Fruit fly (Drosophila melanogaster): Measurements from ENCODE around the gene glec.

Gene glec

dm6 chr3R:21846559-21846958 is 9.5 kb downstream of the glec start, which contains the start of gene Gr93d:
Gr93d (minus strand) TSS chr3R:21846659.
- TF ChIP-seq Hnf4 (GFP tag; optimal IDR thresholded peaks at IDR 0.05), result no peak
- TF ChIP-seq foxo (GFP tag; optimal IDR thresholded peaks at IDR 0.05), result no peak
- TF ChIP-seq br (GFP tag; optimal IDR thresholded peaks at IDR 0.05), result no peak
- no peak for TF ChIP-seq h (GFP tag; optimal IDR thresholded peaks at IDR 0.05)
- no peak for TF ChIP-seq dsf (GFP tag; optimal IDR thresholded peaks at IDR 0.05; ENCODE audit: borderline replicate concordance)
- TF ChIP-seq sage (GFP tag; optimal IDR thresholded peaks at IDR 0.05), result no peak
- TF ChIP-seq brk (GFP tag; optimal IDR thresholded peaks at IDR 0.05), result no peak
- no peak for TF ChIP-seq Mio (GFP tag; optimal IDR thresholded peaks at IDR 0.05)
- TF ChIP-seq Jra (GFP tag; optimal IDR thresholded peaks at IDR 0.05), result no peak
- no peak for TF ChIP-seq Dfd (GFP tag; optimal IDR thresholded peaks at IDR 0.05)
- no peak for TF ChIP-seq sv (GFP tag; optimal IDR thresholded peaks at IDR 0.05)
- no peak for TF ChIP-seq fru (GFP tag; optimal IDR thresholded peaks at IDR 0.05)
- no peak for TF ChIP-seq usp (GFP tag; optimal IDR thresholded peaks at IDR 0.05)
- no peak for TF ChIP-seq woc (GFP tag; optimal IDR thresholded peaks at IDR 0.05)
- no peak for TF ChIP-seq Sp1 (GFP tag; optimal IDR thresholded peaks at IDR 0.05)
- no peak for TF ChIP-seq pan (optimal IDR thresholded peaks at IDR 0.05)
- no peak for TF ChIP-seq HLH106 (tag; optimal IDR thresholded peaks at IDR 0.05)
- TF ChIP-seq jim (GFP tag; optimal IDR thresholded peaks at IDR 0.05), result no peak
- TF ChIP-seq CG32264 (GFP tag; optimal IDR thresholded peaks at IDR 0.05), result no peak

- TF ChIP-seq usp (GFP tag; optimal IDR thresholded peaks at IDR 0.05), result no peak
- TF ChIP-seq Rel (GFP tag; optimal IDR thresholded peaks at IDR 0.05), result no peak
- no peak for TF ChIP-seq Rel (tag; optimal IDR thresholded peaks at IDR 0.05)
- no peak for TF ChIP-seq jim (GFP tag; optimal IDR thresholded peaks at IDR 0.05)
- TF ChIP-seq Sp1 (GFP tag; optimal IDR thresholded peaks at IDR 0.05), result no peak
- no peak for TF ChIP-seq CG32264 (GFP tag; optimal IDR thresholded peaks at IDR 0.05)
- no peak for TF ChIP-seq dsf (GFP tag; optimal IDR thresholded peaks at IDR 0.05; ENCODE audit: borderline replicate concordance)
- no peak for TF ChIP-seq Dfd (GFP tag; optimal IDR thresholded peaks at IDR 0.05)
- TF ChIP-seq brk (GFP tag; optimal IDR thresholded peaks at IDR 0.05), result no peak
- TF ChIP-seq Hr83 (GFP tag; optimal IDR thresholded peaks at IDR 0.05; ENCODE audit: poor library complexity, severe bottlenecking), result no peak
Observed at dm6 chr3R:21845165-21845564, 10.9 kb downstream of the glec start, which contains the start of gene Gr93c. Gr93c (minus strand) TSS chr3R:21845265.

- TF ChIP-seq HLH106 (tag; optimal IDR thresholded peaks at IDR 0.05), result no peak
- TF ChIP-seq dmrt93B (GFP tag; optimal IDR thresholded peaks at IDR 0.05), result no peak
- TF ChIP-seq ey (GFP tag; optimal IDR thresholded peaks at IDR 0.05), result no peak
- no peak for TF ChIP-seq OdsH (GFP tag; optimal IDR thresholded peaks at IDR 0.05)
- no peak for TF ChIP-seq Rel (GFP tag; optimal IDR thresholded peaks at IDR 0.05)
- no peak for TF ChIP-seq Rel (tag; optimal IDR thresholded peaks at IDR 0.05)
- no peak for TF ChIP-seq Vsx2 (GFP tag; optimal IDR thresholded peaks at IDR 0.05; ENCODE audit: partially characterized antibody)
- no peak for TF ChIP-seq pan (optimal IDR thresholded peaks at IDR 0.05)
- TF ChIP-seq Sp1 (GFP tag; optimal IDR thresholded peaks at IDR 0.05), result no peak
- no peak for TF ChIP-seq tai (GFP tag; optimal IDR thresholded peaks at IDR 0.05)
- TF ChIP-seq lola (GFP tag; optimal IDR thresholded peaks at IDR 0.05), result no peak
- no peak for TF ChIP-seq N (GFP tag; optimal IDR thresholded peaks at IDR 0.05)
- no peak for TF ChIP-seq Myc (optimal IDR thresholded peaks at IDR 0.05)
- TF ChIP-seq Dif (GFP tag; optimal IDR thresholded peaks at IDR 0.05; ENCODE audit: partially characterized antibody), result no peak
- TF ChIP-seq CrebA (GFP tag; optimal IDR thresholded peaks at IDR 0.05; ENCODE audit: borderline replicate concordance), result no peak
- TF ChIP-seq Jra (GFP tag; optimal IDR thresholded peaks at IDR 0.05), result no peak
- TF ChIP-seq usp (GFP tag; optimal IDR thresholded peaks at IDR 0.05), result no peak
- no peak for TF ChIP-seq foxo (GFP tag; optimal IDR thresholded peaks at IDR 0.05)
- no peak for TF ChIP-seq CG9705 (GFP tag; optimal IDR thresholded peaks at IDR 0.05)
Observed at dm6 chr3R:21843665-21844064, 12.4 kb downstream of the glec start, which contains the start of gene Gr93b. Gr93b (minus strand) TSS chr3R:21843765.

dm6 chr3R:21841474-21842376 is 14.3 kb downstream of the glec start:
- TF ChIP-seq GATAd (GFP tag; optimal IDR thresholded peaks at IDR 0.05), result no peak
- no peak for TF ChIP-seq dmrt93B (GFP tag; optimal IDR thresholded peaks at IDR 0.05)
- TF ChIP-seq foxo (GFP tag; optimal IDR thresholded peaks at IDR 0.05), result peak in 1 of 2 experiments; percentile 0
- TF ChIP-seq lola (GFP tag; optimal IDR thresholded peaks at IDR 0.05), result no peak

Data from whole organism, wandering third instar larva.